Worm (Caenorhabditis elegans) whole organism, early embryonic: ENCODE data around the gene F26D2.13.

Experiments used
- F13C5.2 ChIP-seq: sonication (generic microtip); optimal IDR thresholded peaks from 2 replicates; lab custom pipeline; 2017; ENCODE audit warnings: mild to moderate bottlenecking, missing genetic modification characterization, inconsistent platforms, missing compliant biosample characterization
- ceh-36 ChIP-seq: sonication (generic microtip); optimal IDR thresholded peaks from 2 replicates; lab custom pipeline; 2016; ENCODE audit warnings: missing genetic modification characterization, inconsistent platforms, missing compliant biosample characterization
- flt-1 ChIP-seq: fragments of 200-800 bp; sonication (Bioruptor generic); IDR thresholded peaks from 2 replicates; pipeline ENCODE4 v1.3.6; 2022; ENCODE audit warnings: missing genetic modification characterization, missing compliant biosample characterization
- hmbx-1 ChIP-seq: sonication (generic microtip); optimal IDR thresholded peaks from 2 replicates; lab custom pipeline; 2016; ENCODE audit warnings: mild to moderate bottlenecking, missing genetic modification characterization, missing compliant biosample characterization
- scrt-1 ChIP-seq: fragments of 200-800 bp; sonication (Bioruptor generic); IDR thresholded peaks from 2 replicates; pipeline ENCODE4 v1.3.6; 2022; ENCODE audit warnings: missing genetic modification characterization, missing compliant biosample characterization
- tbx-11 ChIP-seq: fragments of 200-800 bp; sonication (Bioruptor generic); IDR thresholded peaks from 2 replicates; pipeline ENCODE4 v1.3.6; 2022; ENCODE audit warnings: missing genetic modification characterization, missing compliant biosample characterization

DNA sequence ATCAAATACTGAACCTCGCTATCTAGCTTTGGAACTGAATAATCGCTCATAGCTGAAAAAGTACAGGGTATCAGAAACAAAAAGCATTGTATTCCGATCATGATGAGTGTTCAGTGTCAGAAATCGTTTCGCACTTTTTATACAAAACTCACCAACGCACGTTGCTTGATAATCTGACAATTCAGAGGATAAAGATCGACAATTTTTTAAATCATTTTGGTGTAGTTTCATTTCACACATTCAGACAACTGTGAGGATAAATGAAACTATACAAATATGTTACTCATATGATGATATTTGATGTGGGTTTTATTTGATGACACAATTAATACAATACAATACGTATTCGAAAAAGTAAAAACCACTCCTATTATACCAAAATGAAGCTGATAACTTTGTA lies 47.6 kb upstream of the F26D2.13 start, which contains the start of gene F57E7.2:
- TF ChIP-seq tbx-11 (GFP tag; lab: Robert Waterston, UW) (no peak), scrt-1 (GFP tag; lab: Robert Waterston, UW) (no peak), flt-1 (no peak), hmbx-1 (no peak), F13C5.2 (tag; lab: Kevin White, UChicago) (no peak), ceh-36 (tag; lab: Kevin White, UChicago) (no peak)
